Worm (Caenorhabditis elegans) whole organism, L2 larva: ENCODE results near the gene lst-4.

ENCODE experiments used
- F13H6.1 ChIP-seq: sonication (generic microtip); optimal IDR thresholded peaks from 2 replicates; lab custom pipeline; 2016; ENCODE audit warnings: missing genetic modification characterization, missing compliant biosample characterization
- R02D3.7 ChIP-seq: fragments of 150-350 bp; optimal IDR thresholded peaks from 2 replicates; lab custom pipeline; 2014; ENCODE audit warnings: missing biosample characterization, missing genetic modification characterization
- Y55F3AM.14 ChIP-seq: fragments of 200-800 bp; sonication (Bioruptor generic); optimal IDR thresholded peaks from 2 replicates; lab custom pipeline; 2018; ENCODE audit warnings: mild to moderate bottlenecking, missing genetic modification characterization, missing compliant biosample characterization
- ZK546.5 ChIP-seq: sonication (generic microtip); optimal IDR thresholded peaks from 2 replicates; lab custom pipeline; 2017; ENCODE audit warnings: missing biosample characterization, missing genetic modification characterization
- alr-1 ChIP-seq: fragments of 150-350 bp; optimal IDR thresholded peaks from 2 replicates; lab custom pipeline; 2014; ENCODE audit warnings: missing biosample characterization, missing genetic modification characterization
- blmp-1 ChIP-seq: sonication (generic microtip); optimal IDR thresholded peaks from 2 replicates; lab custom pipeline; 2017; ENCODE audit warnings: missing genetic modification characterization, mild to moderate bottlenecking, missing compliant biosample characterization, antibody characterized with exemption, moderate library complexity; ENCODE audit not compliant: insufficient read depth
- ceh-16 ChIP-seq: fragments of 150-350 bp; optimal IDR thresholded peaks from 2 replicates; lab custom pipeline; 2014; ENCODE audit warnings: missing biosample characterization, missing genetic modification characterization
- ceh-82 ChIP-seq: fragments of 150-350 bp; optimal IDR thresholded peaks from 2 replicates; lab custom pipeline; 2014; ENCODE audit warnings: missing biosample characterization, missing genetic modification characterization
- crh-2 ChIP-seq: sonication (generic microtip); optimal IDR thresholded peaks from 2 replicates; lab custom pipeline; 2017; ENCODE audit warnings: missing biosample characterization, missing genetic modification characterization
- egl-27 ChIP-seq: sonication (generic microtip); optimal IDR thresholded peaks from 3 replicates; lab custom pipeline; 2017; ENCODE audit warnings: missing biosample characterization, missing genetic modification reagents, missing genetic modification characterization
- elt-1 ChIP-seq: fragments of 150-350 bp; optimal IDR thresholded peaks from 2 replicates; lab custom pipeline; 2014; ENCODE audit warnings: missing biosample characterization, missing genetic modification characterization
- elt-3 ChIP-seq: sonication (generic microtip); optimal IDR thresholded peaks from 2 replicates; lab custom pipeline; 2017; ENCODE audit warnings: missing biosample characterization, missing genetic modification characterization
- fos-1 ChIP-seq: fragments of 150-350 bp; optimal IDR thresholded peaks from 2 replicates; lab custom pipeline; 2014; ENCODE audit warnings: missing biosample characterization, missing genetic modification characterization
- gmeb-1 ChIP-seq: fragments of 150-350 bp; optimal IDR thresholded peaks from 2 replicates; lab custom pipeline; 2014; ENCODE audit warnings: missing biosample characterization, missing genetic modification characterization
- lin-13 ChIP-seq: fragments of 150-350 bp; optimal IDR thresholded peaks from 2 replicates; lab custom pipeline; 2014; ENCODE audit warnings: missing biosample characterization, missing genetic modification reagents, missing genetic modification characterization
- lin-39 ChIP-seq: fragments of 150-350 bp; optimal IDR thresholded peaks from 2 replicates; lab custom pipeline; 2014; ENCODE audit warnings: missing biosample characterization, missing genetic modification reagents, missing genetic modification characterization
- lsy-2 ChIP-seq, 2 experiments: fragments of 150-350 bp in 1 of 2; sonication (generic microtip) in 1 of 2; optimal IDR thresholded peaks; 2 replicates each; lab custom pipeline; 2014 to 2017; ENCODE audit warnings: missing biosample characterization in 2 of 2, missing genetic modification characterization in 2 of 2
- mab-5 ChIP-seq: fragments of 150-350 bp; optimal IDR thresholded peaks from 2 replicates; lab custom pipeline; 2014; ENCODE audit warnings: missing biosample characterization, missing genetic modification characterization
- mbf-1 ChIP-seq: sonication (generic microtip); optimal IDR thresholded peaks from 2 replicates; lab custom pipeline; 2017; ENCODE audit warnings: missing biosample characterization, missing genetic modification characterization
- nhr-10 ChIP-seq: sonication (generic microtip); optimal IDR thresholded peaks from 2 replicates; lab custom pipeline; 2017; ENCODE audit warnings: missing biosample characterization, missing genetic modification characterization
- nhr-11 ChIP-seq: fragments of 150-350 bp; optimal IDR thresholded peaks from 2 replicates; lab custom pipeline; 2014; ENCODE audit warnings: missing biosample characterization, missing genetic modification characterization
- nhr-12 ChIP-seq: fragments of 150-350 bp; optimal IDR thresholded peaks from 2 replicates; lab custom pipeline; 2014; ENCODE audit warnings: missing biosample characterization, missing genetic modification characterization
- nhr-129 ChIP-seq: fragments of 150-350 bp; optimal IDR thresholded peaks from 2 replicates; lab custom pipeline; 2014; ENCODE audit warnings: missing biosample characterization, missing genetic modification characterization
- nhr-21 ChIP-seq: fragments of 150-350 bp; optimal IDR thresholded peaks from 2 replicates; lab custom pipeline; 2014; ENCODE audit warnings: missing biosample characterization, missing genetic modification characterization
- nhr-23 ChIP-seq: fragments of 150-350 bp; optimal IDR thresholded peaks from 2 replicates; lab custom pipeline; 2014; ENCODE audit warnings: missing biosample characterization, missing genetic modification reagents, missing genetic modification characterization
- nhr-237 ChIP-seq: fragments of 150-350 bp; optimal IDR thresholded peaks from 2 replicates; lab custom pipeline; 2014; ENCODE audit warnings: missing biosample characterization, missing genetic modification characterization
- nhr-25 ChIP-seq: fragments of 150-350 bp; sonication (generic microtip); optimal IDR thresholded peaks from 3 replicates; lab custom pipeline; 2014; ENCODE audit warnings: missing biosample characterization, missing genetic modification characterization
- nhr-6 ChIP-seq: fragments of 150-350 bp; optimal IDR thresholded peaks from 2 replicates; lab custom pipeline; 2014; ENCODE audit warnings: missing biosample characterization, missing genetic modification characterization
- nhr-77 ChIP-seq: fragments of 150-350 bp; optimal IDR thresholded peaks from 2 replicates; lab custom pipeline; 2014; ENCODE audit warnings: missing biosample characterization, missing genetic modification characterization
- peb-1 ChIP-seq: fragments of 150-350 bp; optimal IDR thresholded peaks from 2 replicates; lab custom pipeline; 2014; ENCODE audit warnings: missing biosample characterization, missing genetic modification characterization
- sem-4 ChIP-seq: fragments of 150-350 bp; optimal IDR thresholded peaks from 2 replicates; lab custom pipeline; 2014; ENCODE audit warnings: missing biosample characterization, missing genetic modification reagents, missing genetic modification characterization
- skn-1 ChIP-seq: sonication (generic microtip); optimal IDR thresholded peaks from 2 replicates; lab custom pipeline; 2017; ENCODE audit warnings: missing biosample characterization, missing genetic modification characterization
- sma-3 ChIP-seq: sonication (generic microtip); optimal IDR thresholded peaks from 2 replicates; lab custom pipeline; 2016; ENCODE audit warnings: missing genetic modification reagents, missing genetic modification characterization, missing compliant biosample characterization
- sma-9 ChIP-seq, 2 experiments: fragments of 150-350 bp in 1 of 2; sonication (generic microtip) in 1 of 2; optimal IDR thresholded peaks; 2 replicates each; lab custom pipeline; 2014 to 2016; ENCODE audit warnings: missing genetic modification characterization in 2 of 2, mild to moderate bottlenecking in 1 of 2, missing biosample characterization in 1 of 2, missing compliant biosample characterization in 1 of 2, missing genetic modification reagents in 1 of 2, moderate library complexity in 1 of 2
- zag-1 ChIP-seq: fragments of 150-350 bp; optimal IDR thresholded peaks from 2 replicates; lab custom pipeline; 2014; ENCODE audit warnings: missing biosample characterization, missing genetic modification characterization
- ztf-11 ChIP-seq: sonication (generic microtip); optimal IDR thresholded peaks from 2 replicates; lab custom pipeline; 2017; ENCODE audit warnings: missing biosample characterization, missing genetic modification characterization
- ztf-4 ChIP-seq: fragments of 150-350 bp; optimal IDR thresholded peaks from 2 replicates; lab custom pipeline; 2014; ENCODE audit warnings: missing biosample characterization, missing genetic modification characterization

The lst-4 gene

ce11 chrIV:14103054-14103453 lies 33.4 kb upstream of the lst-4 start, which contains the start of gene F52B11.5 (continued):
- TF ChIP-seq skn-1: no peak
- no peak for TF ChIP-seq F13H6.1 (tag; lab: Kevin White, UChicago)
- TF ChIP-seq lsy-2 (tag; optimal IDR thresholded peaks at IDR 0.05; lab: Kevin White, UChicago): no peak
- TF ChIP-seq nhr-77: no peak
- no peak for TF ChIP-seq mab-5 (tag; lab: Kevin White, UChicago)
- no peak for TF ChIP-seq nhr-237 (tag; lab: Kevin White, UChicago)
- TF ChIP-seq nhr-12 (tag; lab: Kevin White, UChicago): no peak

DNA sequence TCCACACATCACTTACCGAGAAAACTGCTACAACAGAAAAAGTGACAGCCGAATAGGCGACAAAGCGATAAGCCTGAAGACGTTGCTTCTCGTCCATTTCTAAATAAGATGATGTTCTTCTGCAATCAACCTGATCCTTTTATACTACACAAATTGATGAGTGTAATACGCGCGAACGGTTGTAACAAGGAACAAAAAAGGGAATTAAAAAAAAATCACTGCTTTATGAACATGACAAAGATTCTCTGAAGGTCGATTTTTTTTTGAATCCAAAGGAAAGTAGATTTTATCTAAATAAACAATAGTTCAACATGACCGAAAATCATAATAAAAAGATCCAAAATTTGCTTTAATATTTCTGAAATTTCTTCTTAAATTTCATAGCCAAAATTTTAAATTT lies 29.6 kb upstream of the lst-4 start, which contains the start of gene col-133:
Gene col-133, minus strand, starts transcription at position 101 of the 400 bp plus-strand sequence.
- TF ChIP-seq nhr-77 (no peak), mbf-1 (tag; lab: Kevin White, UChicago) (no peak), ZK546.5 (tag; lab: Kevin White, UChicago) (no peak), Y55F3AM.14 (GFP tag; lab: Kevin White, UChicago) (no peak), ztf-4 (tag; lab: Kevin White, UChicago) (no peak), crh-2 (tag; lab: Kevin White, UChicago) (no peak), ceh-16 (tag; lab: Kevin White, UChicago) (no peak)

DNA sequence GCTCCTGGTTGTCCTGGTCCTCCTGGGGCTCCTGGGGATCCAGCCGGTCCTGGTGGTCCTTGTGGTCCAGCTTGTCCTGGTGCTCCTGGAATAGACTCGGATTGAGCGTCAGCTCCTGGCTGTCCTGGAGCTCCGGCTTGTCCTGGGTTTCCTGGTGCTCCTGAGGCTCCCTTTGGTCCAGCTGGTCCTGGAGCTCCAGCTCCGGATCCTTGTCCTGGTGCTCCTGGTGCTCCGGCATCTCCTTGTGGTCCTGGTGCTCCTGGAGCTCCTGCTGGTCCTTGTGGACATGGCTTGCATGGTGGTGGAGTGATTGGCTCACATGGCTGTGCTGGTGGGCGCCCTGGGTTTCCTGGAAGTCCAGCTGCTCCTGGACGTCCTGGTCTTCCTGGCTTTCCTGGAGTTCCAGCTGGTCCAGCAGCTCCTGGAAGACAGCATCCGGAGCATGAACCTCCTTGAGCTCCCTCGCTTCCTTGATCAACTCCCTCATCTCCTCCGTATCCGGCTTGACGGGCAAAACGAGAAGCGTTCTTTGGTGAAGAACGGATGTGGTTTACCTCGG lies 29.0 kb upstream of the lst-4 start:
- TF ChIP-seq ztf-4 (tag; lab: Kevin White, UChicago): no peak
- no peak for TF ChIP-seq nhr-6 (tag; lab: Kevin White, UChicago)

- no peak for TF ChIP-seq F13H6.1 (tag; lab: Kevin White, UChicago)
- no peak for TF ChIP-seq ceh-82 (tag; lab: Kevin White, UChicago)
- no peak for TF ChIP-seq R02D3.7 (tag; lab: Kevin White, UChicago)
- TF ChIP-seq nhr-21 (tag; lab: Kevin White, UChicago): no peak
- TF ChIP-seq sem-4: no peak
- no peak for TF ChIP-seq Y55F3AM.14 (GFP tag; lab: Kevin White, UChicago)
- no peak for TF ChIP-seq crh-2 (tag; lab: Kevin White, UChicago)
- no peak for TF ChIP-seq elt-1 (tag; lab: Kevin White, UChicago)
- TF ChIP-seq ztf-11 (tag; lab: Kevin White, UChicago): no peak
- TF ChIP-seq ZK546.5 (tag; lab: Kevin White, UChicago): no peak
Observed at ce11 chrIV:14091242-14091641, 21.6 kb upstream of the lst-4 start, which contains the start of gene noah-2. Gene noah-2 (plus strand): TSS chrIV:14091254.

ce11 chrIV:14089749-14090148 lies 20.1 kb upstream of the lst-4 start:
- TF ChIP-seq nhr-23 (tag; lab: Kevin White, UChicago): no peak
- TF ChIP-seq gmeb-1 (tag; lab: Kevin White, UChicago): no peak
- TF ChIP-seq blmp-1 (tag; lab: Kevin White, UChicago): peak; percentile 93
- TF ChIP-seq lin-39 (tag; lab: Kevin White, UChicago): no peak
- peak; percentile 27 for TF ChIP-seq nhr-25 (tag; lab: Kevin White, UChicago)
- TF ChIP-seq nhr-6 (tag; lab: Kevin White, UChicago): no peak
- TF ChIP-seq crh-2 (tag; lab: Kevin White, UChicago): no peak
- TF ChIP-seq sma-9 (GFP tag; optimal IDR thresholded peaks at IDR 0.05; lab: Kevin White, UChicago): peak; percentile 2
- TF ChIP-seq sma-9 (tag; optimal IDR thresholded peaks at IDR 0.05; lab: Kevin White, UChicago): no peak
- no peak for TF ChIP-seq ceh-82 (tag; lab: Kevin White, UChicago)
- peak; percentile 64 for TF ChIP-seq nhr-21 (tag; lab: Kevin White, UChicago)
- no peak for TF ChIP-seq nhr-12 (tag; lab: Kevin White, UChicago)
- no peak for TF ChIP-seq lin-13 (GFP tag; lab: Kevin White, UChicago)
- no peak for TF ChIP-seq peb-1 (tag; lab: Kevin White, UChicago)
- TF ChIP-seq sma-3 (GFP tag; lab: Kevin White, UChicago): no peak
- TF ChIP-seq nhr-129 (tag; lab: Kevin White, UChicago): peak; percentile 31

DNA sequence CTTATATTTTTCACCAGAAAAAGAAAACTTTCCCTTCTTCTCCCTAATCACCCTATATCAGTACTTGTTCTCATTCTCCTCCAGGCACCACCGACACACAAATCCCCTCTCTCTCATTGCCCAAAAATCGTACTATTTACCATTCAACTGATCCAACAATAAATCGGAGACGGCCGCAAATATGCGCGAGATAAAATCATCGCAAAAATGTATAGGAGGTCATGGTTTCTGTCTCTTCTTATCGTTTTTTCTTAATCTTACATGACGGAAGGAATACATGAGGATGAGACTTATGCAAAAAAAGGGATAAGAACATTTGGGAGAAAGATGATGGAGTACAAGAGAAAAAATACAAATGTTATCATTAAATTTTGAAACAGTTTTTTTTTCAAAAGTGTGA lies 16.7 kb upstream of the lst-4 start:
- TF ChIP-seq blmp-1 (tag; lab: Kevin White, UChicago): no peak
- TF ChIP-seq skn-1: no peak
- TF ChIP-seq nhr-11 (tag; lab: Kevin White, UChicago): no peak
- no peak for TF ChIP-seq nhr-10 (tag; lab: Kevin White, UChicago)
- TF ChIP-seq nhr-129 (tag; lab: Kevin White, UChicago): peak; percentile 11
- no peak for TF ChIP-seq egl-27 (tag; lab: Kevin White, UChicago)
- no peak for TF ChIP-seq fos-1 (tag; lab: Kevin White, UChicago)
- TF ChIP-seq nhr-21 (tag; lab: Kevin White, UChicago): peak; percentile 6
- TF ChIP-seq gmeb-1 (tag; lab: Kevin White, UChicago): no peak
- TF ChIP-seq nhr-237 (tag; lab: Kevin White, UChicago): no peak
- no peak for TF ChIP-seq zag-1 (tag; lab: Kevin White, UChicago)
- no peak for TF ChIP-seq crh-2 (tag; lab: Kevin White, UChicago)
- TF ChIP-seq elt-3: no peak
- TF ChIP-seq F13H6.1 (tag; lab: Kevin White, UChicago): no peak
- no peak for TF ChIP-seq alr-1 (tag; lab: Kevin White, UChicago)
- TF ChIP-seq ztf-4 (tag; lab: Kevin White, UChicago): no peak
